Fruit fly (Drosophila melanogaster) whole organism, embryonic: ENCODE data around the gene PLCXD.

Source experiments
- ATbp ChIP-seq: fragments of 200-800 bp; sonication (Bioruptor generic); optimal IDR thresholded peaks from 2 replicates; lab custom pipeline; 2017; ENCODE audit warnings: missing biosample characterization, mild to moderate bottlenecking, missing genetic modification characterization, missing genetic modification reagents
- Aef1 ChIP-seq: fragments of 200-800 bp; sonication (Bioruptor generic); IDR thresholded peaks from 3 replicates; pipeline ENCODE4 v1.3.6; 2022; ENCODE audit warnings: missing biosample characterization, missing genetic modification characterization
- Atf6 ChIP-seq: fragments of 200-800 bp; sonication (Bioruptor generic); IDR thresholded peaks from 2 replicates; pipeline ENCODE4 v1.3.6; 2022; ENCODE audit warnings: missing biosample characterization, missing genetic modification characterization
- B-H1 ChIP-seq: fragments of 200-800 bp; sonication (Bioruptor generic); IDR thresholded peaks from 3 replicates; pipeline ENCODE4 v1.3.6; 2022; ENCODE audit warnings: missing biosample characterization, missing genetic modification characterization
- Bgb ChIP-seq: fragments of 200-800 bp; sonication (Bioruptor generic); IDR thresholded peaks from 2 replicates; pipeline ENCODE4 v1.3.6; 2022; ENCODE audit warnings: missing biosample characterization, missing genetic modification characterization; ENCODE audit not compliant: partially characterized antibody
- CG10321 ChIP-seq: fragments of 200-800 bp; sonication (Bioruptor generic); IDR thresholded peaks from 2 replicates; pipeline ENCODE4 v1.3.6; 2022; ENCODE audit warnings: missing biosample characterization, missing genetic modification characterization
- CG10462 ChIP-seq: fragments of 200-800 bp; sonication (Bioruptor generic); optimal IDR thresholded peaks from 2 replicates; lab custom pipeline; 2016; ENCODE audit warnings: missing biosample characterization, missing genetic modification characterization
- CG10543 ChIP-seq: fragments of 200-800 bp; sonication (Bioruptor generic); optimal IDR thresholded peaks from 3 replicates; lab custom pipeline; 2017; ENCODE audit warnings: missing biosample characterization, mild to moderate bottlenecking, missing genetic modification characterization, moderate library complexity
- CG10654 ChIP-seq: fragments of 200-800 bp; sonication (Bioruptor generic); optimal IDR thresholded peaks from 2 replicates; lab custom pipeline; 2016; ENCODE audit warnings: missing biosample characterization, missing genetic modification characterization
- CG13624 ChIP-seq: fragments of 200-800 bp; sonication (Bioruptor generic); optimal IDR thresholded peaks from 2 replicates; lab custom pipeline; 2016; ENCODE audit warnings: missing biosample characterization, missing genetic modification characterization
- CG15479 ChIP-seq: fragments of 200-800 bp; sonication (Bioruptor generic); optimal IDR thresholded peaks from 3 replicates; lab custom pipeline; 2019; ENCODE audit warnings: missing biosample characterization, mild to moderate bottlenecking, missing genetic modification characterization, moderate library complexity
- CG16815 ChIP-seq: fragments of 200-800 bp; sonication (Bioruptor generic); optimal IDR thresholded peaks from 3 replicates; lab custom pipeline; 2017; ENCODE audit warnings: missing biosample characterization, mild to moderate bottlenecking, missing genetic modification characterization
- CG17359 ChIP-seq: fragments of 200-800 bp; sonication (Bioruptor generic); optimal IDR thresholded peaks from 3 replicates; lab custom pipeline; 2018; ENCODE audit warnings: missing biosample characterization, mild to moderate bottlenecking, missing genetic modification characterization, moderate library complexity
- CG17829 ChIP-seq: fragments of 200-800 bp; optimal IDR thresholded peaks from 2 replicates; lab custom pipeline; 2019; ENCODE audit warnings: missing biosample characterization, mild to moderate bottlenecking, missing genetic modification characterization, moderate library complexity
- CG32767 ChIP-seq: fragments of 200-800 bp; sonication (Bioruptor generic); IDR thresholded peaks from 2 replicates; pipeline ENCODE4 v1.3.6; 2022; ENCODE audit warnings: missing biosample characterization, missing genetic modification characterization
- CG3281 ChIP-seq: fragments of 200-800 bp; sonication (Bioruptor generic); optimal IDR thresholded peaks from 3 replicates; lab custom pipeline; 2017; ENCODE audit warnings: missing biosample characterization, mild to moderate bottlenecking, missing genetic modification characterization
- CG4617 ChIP-seq: fragments of 200-800 bp; sonication (Bioruptor generic); optimal IDR thresholded peaks from 3 replicates; lab custom pipeline; 2016; ENCODE audit warnings: missing biosample characterization, missing genetic modification characterization, borderline replicate concordance
- CG7987 ChIP-seq: fragments of 200-800 bp; sonication (Bioruptor generic); optimal IDR thresholded peaks from 2 replicates; lab custom pipeline; 2018; ENCODE audit warnings: missing biosample characterization, mild to moderate bottlenecking, missing genetic modification characterization, moderate library complexity
- CG8359 ChIP-seq: fragments of 200-800 bp; sonication (Bioruptor generic); optimal IDR thresholded peaks from 2 replicates; lab custom pipeline; 2017; ENCODE audit warnings: missing biosample characterization, mild to moderate bottlenecking, missing genetic modification characterization, borderline replicate concordance
- CG9817 ChIP-seq: fragments of 200-800 bp; sonication (Bioruptor generic); optimal IDR thresholded peaks from 2 replicates; lab custom pipeline; 2018; ENCODE audit warnings: missing biosample characterization, mild to moderate bottlenecking, missing genetic modification characterization, moderate library complexity
- CoRest ChIP-seq: fragments of 200-800 bp; sonication (Bioruptor generic); optimal IDR thresholded peaks from 3 replicates; lab custom pipeline; 2018; ENCODE audit warnings: missing biosample characterization, mild to moderate bottlenecking, missing genetic modification characterization, moderate library complexity
- Dfd ChIP-seq, 2 experiments: fragments of >200 bp; optimal IDR thresholded peaks; 2 replicates each; lab custom pipeline; 2017; ENCODE audit warnings: missing biosample characterization in 2 of 2, missing genetic modification characterization in 2 of 2
- Doc3 ChIP-seq: fragments of 200-800 bp; sonication (Bioruptor generic); IDR thresholded peaks from 3 replicates; pipeline ENCODE4 v1.3.6; 2022; ENCODE audit warnings: missing biosample characterization, missing genetic modification characterization; ENCODE audit not compliant: partially characterized antibody
- Eip74EF ChIP-seq, 2 experiments: fragments of 200-800 bp in 1 of 2; fragments of >200 bp in 1 of 2; sonication (Bioruptor generic) in 1 of 2; optimal IDR thresholded peaks; 2 replicates each; lab custom pipeline; 2017 to 2019; ENCODE audit warnings: missing biosample characterization in 2 of 2, missing genetic modification characterization in 2 of 2, mild to moderate bottlenecking in 1 of 2, moderate library complexity in 1 of 2
- Fer3 ChIP-seq: fragments of 200-800 bp; sonication (Bioruptor generic); optimal IDR thresholded peaks from 2 replicates; lab custom pipeline; 2018; ENCODE audit warnings: missing biosample characterization, mild to moderate bottlenecking, missing genetic modification characterization, moderate library complexity
- HLH4C ChIP-seq: fragments of 200-800 bp; sonication (Bioruptor generic); IDR thresholded peaks from 3 replicates; pipeline ENCODE4 v1.3.6; 2022; ENCODE audit warnings: missing biosample characterization, missing genetic modification characterization; ENCODE audit not compliant: partially characterized antibody
- HLHmδ ChIP-seq: fragments of 200-800 bp; sonication (Bioruptor generic); optimal IDR thresholded peaks from 2 replicates; lab custom pipeline; 2018; ENCODE audit warnings: missing biosample characterization, mild to moderate bottlenecking, missing genetic modification characterization, moderate library complexity
- Hr78 ChIP-seq, 2 experiments: fragments of 200-800 bp in 1 of 2; fragments of >200 bp in 1 of 2; sonication (Bioruptor generic) in 1 of 2; optimal IDR thresholded peaks; 2 replicates each; lab custom pipeline; 2017 to 2019; ENCODE audit warnings: missing biosample characterization in 2 of 2, missing genetic modification characterization in 2 of 2, mild to moderate bottlenecking in 1 of 2, moderate library complexity in 1 of 2
- Lhr ChIP-seq: fragments of 200-800 bp; sonication (Bioruptor generic); optimal IDR thresholded peaks from 3 replicates; lab custom pipeline; 2017; ENCODE audit warnings: mild to moderate bottlenecking, missing biosample characterization, missing genetic modification reagents, missing genetic modification characterization
- Neu2 ChIP-seq: fragments of 200-800 bp; sonication (Bioruptor generic); optimal IDR thresholded peaks from 3 replicates; lab custom pipeline; 2016; ENCODE audit warnings: missing biosample characterization, missing genetic modification characterization, borderline replicate concordance
- Nf-YC ChIP-seq: fragments of 200-800 bp; optimal IDR thresholded peaks from 3 replicates; lab custom pipeline; 2019; ENCODE audit warnings: missing biosample characterization, mild to moderate bottlenecking, missing genetic modification characterization, moderate library complexity
- Poxn ChIP-seq: fragments of 200-800 bp; sonication (Bioruptor generic); IDR thresholded peaks from 2 replicates; pipeline ENCODE4 v1.3.6; 2022; ENCODE audit warnings: missing biosample characterization, missing genetic modification characterization
- Rx ChIP-seq: fragments of 200-800 bp; sonication (Bioruptor generic); IDR thresholded peaks from 2 replicates; pipeline ENCODE4 v1.3.6; 2022; ENCODE audit warnings: missing biosample characterization, missing genetic modification characterization
- Taf1 ChIP-seq: fragments of 200-800 bp; sonication (Bioruptor generic); IDR thresholded peaks from 2 replicates; pipeline ENCODE4 v1.3.6; 2022; ENCODE audit warnings: missing biosample characterization, missing genetic modification characterization
- ab ChIP-seq: fragments of 200-800 bp; sonication (Bioruptor generic); optimal IDR thresholded peaks from 2 replicates; lab custom pipeline; 2016; ENCODE audit warnings: missing biosample characterization, missing genetic modification characterization
- ash1 ChIP-seq: fragments of 200-800 bp; sonication (Bioruptor generic); optimal IDR thresholded peaks from 2 replicates; lab custom pipeline; 2018; ENCODE audit warnings: missing biosample characterization, mild to moderate bottlenecking, missing genetic modification characterization
- da ChIP-seq: fragments of 200-800 bp; sonication (Bioruptor generic); optimal IDR thresholded peaks from 2 replicates; lab custom pipeline; 2016; ENCODE audit warnings: missing biosample characterization, missing genetic modification characterization
- ftz-f1 ChIP-seq: fragments of 200-800 bp; sonication (Bioruptor generic); optimal IDR thresholded peaks from 2 replicates; lab custom pipeline; 2016; ENCODE audit warnings: missing biosample characterization, missing genetic modification characterization
- grn ChIP-seq: fragments of 200-800 bp; sonication (Bioruptor generic); optimal IDR thresholded peaks from 3 replicates; lab custom pipeline; 2017; ENCODE audit warnings: missing biosample characterization, missing genetic modification characterization
- gt ChIP-seq: fragments of 200-800 bp; sonication (Bioruptor generic); IDR thresholded peaks from 2 replicates; pipeline ENCODE4 v1.3.6; 2022; ENCODE audit warnings: missing biosample characterization, missing genetic modification characterization
- lmd ChIP-seq: fragments of 200-800 bp; sonication (Bioruptor generic); IDR thresholded peaks from 2 replicates; pipeline ENCODE4 v1.3.6; 2022; ENCODE audit warnings: missing biosample characterization, missing genetic modification characterization
- otp ChIP-seq: fragments of 200-800 bp; sonication (Bioruptor generic); IDR thresholded peaks from 3 replicates; pipeline ENCODE4, ENCODE4 v1.3.6; 2022; ENCODE audit warnings: missing biosample characterization, missing genetic modification characterization
- pnt ChIP-seq: fragments of 200-800 bp; sonication (Bioruptor generic); optimal IDR thresholded peaks from 3 replicates; lab custom pipeline; 2016; ENCODE audit warnings: missing biosample characterization, missing genetic modification characterization
- ranshi ChIP-seq: fragments of 200-800 bp; sonication (Bioruptor generic); IDR thresholded peaks from 2 replicates; pipeline ENCODE4 v1.3.6; 2022; ENCODE audit warnings: missing biosample characterization, missing genetic modification characterization
- sc ChIP-seq, 3 experiments: fragments of >200 bp in 2 of 3; fragments of 200-800 bp in 1 of 3; sonication (Bioruptor generic) in 1 of 3; optimal IDR thresholded peaks; 2 replicates in 2 of 3; 3 replicates in 1 of 3; lab custom pipeline; 2017; ENCODE audit warnings: mild to moderate bottlenecking in 1 of 3, missing biosample characterization in 1 of 3, missing genetic modification characterization in 1 of 3, missing genetic modification reagents in 1 of 3
- slou ChIP-seq: fragments of 200-800 bp; sonication (Bioruptor generic); optimal IDR thresholded peaks from 3 replicates; lab custom pipeline; 2016; ENCODE audit warnings: missing biosample characterization, missing genetic modification characterization
- ssp ChIP-seq: fragments of 200-800 bp; sonication (Bioruptor generic); IDR thresholded peaks from 2 replicates; pipeline ENCODE4 v1.3.6; 2022; ENCODE audit warnings: missing biosample characterization, missing genetic modification characterization
- z ChIP-seq: fragments of 200-800 bp; sonication (Bioruptor generic); IDR thresholded peaks from 3 replicates; pipeline ENCODE4 v1.3.6; 2022; ENCODE audit warnings: missing biosample characterization, missing genetic modification characterization

The PLCXD gene

dm6 chr2L:12010100-12010876 is 38.9 kb upstream of the PLCXD start (continued):
- no peak for TF ChIP-seq CG10321 (GFP tag; lab: Robert Waterston, UW)
- peak in 1 of 2 experiments; percentile 58 for TF ChIP-seq Hr78 (GFP tag; optimal IDR thresholded peaks at IDR 0.05; lab: Kevin White, UChicago)
- no peak for TF ChIP-seq da
- TF ChIP-seq CG10462 (GFP tag; lab: Kevin White, UChicago): no peak
- TF ChIP-seq Bgb (GFP tag; lab: Robert Waterston, UW): no peak
- TF ChIP-seq lmd: no peak
- TF ChIP-seq ssp (GFP tag; lab: Robert Waterston, UW): no peak
- no peak for TF ChIP-seq Dfd (GFP tag; optimal IDR thresholded peaks at IDR 0.05; lab: Kevin White, UChicago)
- peak; percentile 84 for TF ChIP-seq ab (GFP tag; lab: Kevin White, UChicago)
- TF ChIP-seq CG7987: peak; percentile 60
- TF ChIP-seq CG17359 (tag; lab: Kevin White, UChicago): no peak
- TF ChIP-seq B-H1 (GFP tag; lab: Robert Waterston, UW): no peak
- no peak for TF ChIP-seq pnt (GFP tag; lab: Kevin White, UChicago)
- TF ChIP-seq CG32767 (GFP tag; lab: Robert Waterston, UW): no peak
- TF ChIP-seq ftz-f1 (GFP tag; lab: Kevin White, UChicago): peak; percentile 97
- no peak for TF ChIP-seq CG4617 (GFP tag; lab: Kevin White, UChicago)
- peak; percentile 41 for TF ChIP-seq CG13624
- TF ChIP-seq Aef1 (GFP tag; lab: Robert Waterston, UW): no peak
- TF ChIP-seq slou (GFP tag; lab: Kevin White, UChicago): no peak
- TF ChIP-seq sc (optimal IDR thresholded peaks at IDR 0.05; lab: Kevin White, UChicago): no peak
- peak; percentile 33 for TF ChIP-seq sc (GFP tag; optimal IDR thresholded peaks at IDR 0.05; lab: Kevin White, UChicago)
- peak; percentile 34 for TF ChIP-seq CG8359 (GFP tag; lab: Kevin White, UChicago)
- TF ChIP-seq Nf-YC (tag; lab: Kevin White, UChicago): peak; percentile 100
- TF ChIP-seq Lhr (GFP tag; lab: Kevin White, UChicago): peak; percentile 98
- TF ChIP-seq CG9817: no peak
- peak; percentile 65 for TF ChIP-seq grn (GFP tag; lab: Kevin White, UChicago)
- TF ChIP-seq CG17829 (tag; lab: Kevin White, UChicago): no peak
- TF ChIP-seq Taf1 (GFP tag; lab: Robert Waterston, UW): no peak
- TF ChIP-seq ATbp (GFP tag; lab: Kevin White, UChicago): peak; percentile 35
- TF ChIP-seq ash1 (GFP tag; lab: Kevin White, UChicago): no peak
- no peak for TF ChIP-seq gt (GFP tag; lab: Robert Waterston, UW)
- TF ChIP-seq Atf6: no peak
- TF ChIP-seq HLH4C (GFP tag; lab: Robert Waterston, UW): no peak
- TF ChIP-seq Doc3 (GFP tag; lab: Robert Waterston, UW): no peak
- no peak for TF ChIP-seq ranshi (GFP tag; lab: Robert Waterston, UW)
- peak; percentile 68 for TF ChIP-seq HLHmδ (GFP tag; lab: Kevin White, UChicago)
- no peak for TF ChIP-seq Poxn
- TF ChIP-seq z (GFP tag; lab: Robert Waterston, UW): no peak
- no peak for TF ChIP-seq CG10654 (GFP tag; lab: Kevin White, UChicago)
- peak; percentile 10 for TF ChIP-seq CoRest (tag; lab: Kevin White, UChicago)
- TF ChIP-seq CG10543 (GFP tag; lab: Kevin White, UChicago): peak; percentile 96
- no peak for TF ChIP-seq CG16815 (GFP tag; lab: Kevin White, UChicago)
- TF ChIP-seq Eip74EF (GFP tag; optimal IDR thresholded peaks at IDR 0.05; lab: Kevin White, UChicago): peak in 1 of 2 experiments; percentile 45
- no peak for TF ChIP-seq CG3281 (GFP tag; lab: Kevin White, UChicago)
- TF ChIP-seq Fer3: no peak
- TF ChIP-seq CG15479: peak; percentile 99
- no peak for TF ChIP-seq Rx
- TF ChIP-seq otp (GFP tag; lab: Robert Waterston, UW): no peak
- no peak for TF ChIP-seq Neu2 (GFP tag; lab: Kevin White, UChicago)
